Worm (Caenorhabditis elegans) whole organism, L1 larva: ENCODE results near the gene mlc-2.

Experiments
- C04F5.9 ChIP-seq: sonication (generic microtip); optimal IDR thresholded peaks from 2 replicates; lab custom pipeline; 2016; ENCODE audit warnings: missing genetic modification characterization, missing compliant biosample characterization
- C16A3.4 ChIP-seq: fragments of 150-350 bp; optimal IDR thresholded peaks from 2 replicates; lab custom pipeline; 2014; ENCODE audit warnings: missing biosample characterization, missing genetic modification characterization
- C34B4.2 ChIP-seq: sonication (generic microtip); optimal IDR thresholded peaks from 2 replicates; lab custom pipeline; 2017; ENCODE audit warnings: mild to moderate bottlenecking, missing genetic modification characterization, missing compliant biosample characterization
- aha-1 ChIP-seq: fragments of 150-350 bp; optimal IDR thresholded peaks from 2 replicates; lab custom pipeline; 2014; ENCODE audit warnings: missing biosample characterization, missing genetic modification characterization
- alr-1 ChIP-seq: fragments of 200-800 bp; sonication (Bioruptor generic); optimal IDR thresholded peaks from 2 replicates; lab custom pipeline; 2018; ENCODE audit warnings: borderline replicate concordance, mild to moderate bottlenecking, missing genetic modification characterization, missing compliant biosample characterization
- aly-2 ChIP-seq: fragments of 150-350 bp; optimal IDR thresholded peaks from 2 replicates; lab custom pipeline; 2014; ENCODE audit warnings: missing biosample characterization, missing genetic modification characterization
- ama-1 ChIP-seq: fragments of 150-350 bp; optimal IDR thresholded peaks from 2 replicates; lab custom pipeline; 2014
- blmp-1 ChIP-seq: fragments of 150-350 bp; optimal IDR thresholded peaks from 2 replicates; lab custom pipeline; 2014; ENCODE audit warnings: missing biosample characterization, missing genetic modification characterization
- ceh-63 ChIP-seq: fragments of 200-800 bp; sonication (Bioruptor generic); optimal IDR thresholded peaks from 2 replicates; lab custom pipeline; 2018; ENCODE audit warnings: mild to moderate bottlenecking, missing genetic modification characterization, missing compliant biosample characterization
- ceh-8 ChIP-seq: fragments of 200-800 bp; sonication (Bioruptor generic); optimal IDR thresholded peaks from 2 replicates; lab custom pipeline; 2018; ENCODE audit warnings: mild to moderate bottlenecking, missing genetic modification characterization, moderate library complexity, missing compliant biosample characterization
- ceh-90 ChIP-seq: sonication (generic microtip); optimal IDR thresholded peaks from 2 replicates; lab custom pipeline; 2016; ENCODE audit warnings: missing genetic modification characterization, missing compliant biosample characterization
- dsc-1 ChIP-seq: sonication (generic microtip); optimal IDR thresholded peaks from 2 replicates; lab custom pipeline; 2016; ENCODE audit warnings: mild to moderate bottlenecking, missing genetic modification characterization, missing compliant biosample characterization
- egl-13 ChIP-seq: sonication (generic microtip); optimal IDR thresholded peaks from 2 replicates; lab custom pipeline; 2016; ENCODE audit warnings: missing genotype, missing genetic modification reagents, missing genetic modification characterization, missing compliant biosample characterization
- elt-3 ChIP-seq, 6 experiments: fragments of 150-350 bp in 1 of 6; sonication (generic microtip); optimal IDR thresholded peaks; 2 replicates each; lab custom pipeline; 2017 to 2018; ENCODE audit warnings: missing biosample characterization in 6 of 6, missing genetic modification characterization in 6 of 6, inconsistent platforms in 1 of 6
- ets-5 ChIP-seq: fragments of 200-800 bp; sonication (Bioruptor generic); IDR thresholded peaks from 2 replicates; pipeline ENCODE4 v1.3.6; 2022; ENCODE audit warnings: missing genetic modification characterization, missing compliant biosample characterization
- fkh-10 ChIP-seq: sonication (generic microtip); optimal IDR thresholded peaks from 2 replicates; lab custom pipeline; 2017; ENCODE audit warnings: missing biosample characterization, missing genetic modification reagents, missing genetic modification characterization
- fos-1 ChIP-seq: fragments of 150-350 bp; optimal IDR thresholded peaks from 2 replicates; lab custom pipeline; 2014; ENCODE audit warnings: missing biosample characterization, missing genetic modification characterization
- grh-1 ChIP-seq: fragments of 200-800 bp; sonication (Bioruptor generic); IDR thresholded peaks from 2 replicates; pipeline ENCODE4 v1.3.6; 2022; ENCODE audit warnings: missing genetic modification reagents, missing genetic modification characterization, missing compliant biosample characterization
- irx-1 ChIP-seq: sonication (generic microtip); optimal IDR thresholded peaks from 2 replicates; lab custom pipeline; 2016; ENCODE audit warnings: missing genetic modification characterization, missing compliant biosample characterization
- lin-13 ChIP-seq: fragments of 150-350 bp; optimal IDR thresholded peaks from 2 replicates; lab custom pipeline; 2014; ENCODE audit warnings: missing biosample characterization, missing genetic modification reagents, missing genetic modification characterization
- lin-14 ChIP-seq: fragments of 200-800 bp; sonication (Bioruptor generic); optimal IDR thresholded peaks from 2 replicates; lab custom pipeline; 2018; ENCODE audit warnings: mild to moderate bottlenecking, missing genetic modification characterization, moderate library complexity, missing compliant biosample characterization
- lin-15B ChIP-seq: fragments of 150-350 bp; sonication (generic microtip); optimal IDR thresholded peaks from 3 replicates; lab custom pipeline; 2014; ENCODE audit warnings: missing biosample characterization, missing genetic modification characterization
- lin-35 ChIP-seq, 2 experiments: fragments of 150-350 bp; optimal IDR thresholded peaks; 2 replicates each; lab custom pipeline; 2014; ENCODE audit warnings: missing biosample characterization in 2 of 2, missing genetic modification characterization in 2 of 2, missing genetic modification reagents in 2 of 2
- lir-3 ChIP-seq: sonication (generic microtip); optimal IDR thresholded peaks from 2 replicates; lab custom pipeline; 2016; ENCODE audit warnings: mild to moderate bottlenecking, missing genetic modification characterization, moderate library complexity, missing compliant biosample characterization; ENCODE audit not compliant: poor library complexity
- lsy-2 ChIP-seq, 2 experiments: fragments of 150-350 bp; optimal IDR thresholded peaks; 2 replicates each; lab custom pipeline; 2014; ENCODE audit warnings: missing biosample characterization in 2 of 2, missing genetic modification characterization in 2 of 2
- mdl-1 ChIP-seq, 2 experiments: fragments of 150-350 bp; optimal IDR thresholded peaks; 2 replicates each; lab custom pipeline; 2014 to 2017; ENCODE audit warnings: missing biosample characterization in 2 of 2, missing genetic modification characterization in 2 of 2, inconsistent platforms in 1 of 2
- mef-2 ChIP-seq: fragments of 150-350 bp; optimal IDR thresholded peaks from 2 replicates; lab custom pipeline; 2014; ENCODE audit warnings: missing biosample characterization, missing genetic modification characterization
- nhr-11 ChIP-seq: fragments of 150-350 bp; optimal IDR thresholded peaks from 2 replicates; lab custom pipeline; 2014; ENCODE audit warnings: missing biosample characterization, missing genetic modification characterization
- nhr-12 ChIP-seq: sonication (generic microtip); optimal IDR thresholded peaks from 2 replicates; lab custom pipeline; 2017; ENCODE audit warnings: missing biosample characterization, missing genetic modification characterization
- nhr-19 ChIP-seq: fragments of 200-800 bp; sonication (Bioruptor generic); conservative IDR thresholded peaks from 2 replicates; pipeline ENCODE4 v1.3.6; 2022; ENCODE audit warnings: missing genetic modification characterization, missing compliant biosample characterization
- nhr-20 ChIP-seq: sonication (generic microtip); optimal IDR thresholded peaks from 2 replicates; lab custom pipeline; 2016; ENCODE audit warnings: mild to moderate bottlenecking, missing genetic modification characterization, missing compliant biosample characterization
- nhr-237 ChIP-seq: fragments of 150-350 bp; optimal IDR thresholded peaks from 2 replicates; lab custom pipeline; 2014; ENCODE audit warnings: missing biosample characterization, missing genetic modification characterization
- nhr-47 ChIP-seq: sonication (generic microtip); optimal IDR thresholded peaks from 2 replicates; lab custom pipeline; 2016; ENCODE audit warnings: mild to moderate bottlenecking, missing genetic modification characterization, moderate library complexity, missing compliant biosample characterization
- nhr-71 ChIP-seq: sonication (generic microtip); optimal IDR thresholded peaks from 2 replicates; lab custom pipeline; 2016; ENCODE audit warnings: mild to moderate bottlenecking, missing genetic modification characterization, moderate library complexity, missing compliant biosample characterization
- nhr-77 ChIP-seq: fragments of 150-350 bp; optimal IDR thresholded peaks from 2 replicates; lab custom pipeline; 2014; ENCODE audit warnings: missing biosample characterization, missing genetic modification characterization
- nhr-84 ChIP-seq: sonication (generic microtip); optimal IDR thresholded peaks from 2 replicates; lab custom pipeline; 2017; ENCODE audit warnings: missing biosample characterization, missing genetic modification characterization
- nhr-85 ChIP-seq: sonication (generic microtip); peaks from one replicate; lab custom pipeline; 2016; ENCODE audit warnings: missing genetic modification characterization, inconsistent platforms, missing compliant biosample characterization
- nhr-90 ChIP-seq: sonication (generic microtip); optimal IDR thresholded peaks from 2 replicates; lab custom pipeline; 2016; ENCODE audit warnings: mild to moderate bottlenecking, missing genetic modification characterization, missing compliant biosample characterization; ENCODE audit not compliant: poor library complexity
- pax-3 ChIP-seq: fragments of 200-800 bp; sonication (Bioruptor generic); optimal IDR thresholded peaks from 2 replicates; lab custom pipeline; 2018; ENCODE audit warnings: mild to moderate bottlenecking, missing genetic modification characterization, moderate library complexity, missing compliant biosample characterization
- rnt-1 ChIP-seq: sonication (generic microtip); optimal IDR thresholded peaks from 2 replicates; lab custom pipeline; 2016; ENCODE audit warnings: mild to moderate bottlenecking, missing genetic modification characterization, moderate library complexity, missing compliant biosample characterization
- skn-1 ChIP-seq: fragments of 150-350 bp; optimal IDR thresholded peaks from 2 replicates; lab custom pipeline; 2014; ENCODE audit warnings: missing biosample characterization, missing genetic modification characterization
- snu-23 ChIP-seq: sonication (generic microtip); optimal IDR thresholded peaks from 2 replicates; lab custom pipeline; 2016; ENCODE audit warnings: missing genetic modification characterization, missing compliant biosample characterization
- sox-4 ChIP-seq: sonication (generic microtip); optimal IDR thresholded peaks from 2 replicates; lab custom pipeline; 2016; ENCODE audit warnings: missing genetic modification characterization, missing compliant biosample characterization
- sup-37 ChIP-seq: fragments of 200-800 bp; sonication (Bioruptor generic); optimal IDR thresholded peaks from 2 replicates; lab custom pipeline; 2018; ENCODE audit warnings: mild to moderate bottlenecking, missing genetic modification characterization, missing compliant biosample characterization
- tbx-2 ChIP-seq: sonication (generic microtip); optimal IDR thresholded peaks from 2 replicates; lab custom pipeline; 2016; ENCODE audit warnings: missing genetic modification characterization, missing compliant biosample characterization
- unc-30 ChIP-seq: sonication (generic microtip); optimal IDR thresholded peaks from 2 replicates; lab custom pipeline; 2017; ENCODE audit warnings: missing biosample characterization, missing genetic modification characterization
- unc-62 ChIP-seq: fragments of 150-350 bp; optimal IDR thresholded peaks from 2 replicates; lab custom pipeline; 2014; ENCODE audit warnings: missing biosample characterization, missing genetic modification reagents, missing genetic modification characterization
- unc-98 ChIP-seq: fragments of 200-800 bp; sonication (Bioruptor generic); IDR thresholded peaks from 2 replicates; pipeline ENCODE4 v1.3.6; 2022; ENCODE audit warnings: missing genetic modification characterization, missing compliant biosample characterization
- vab-15 ChIP-seq: sonication (generic microtip); optimal IDR thresholded peaks from 2 replicates; lab custom pipeline; 2017; ENCODE audit warnings: missing genotype, mild to moderate bottlenecking, missing genetic modification characterization, missing compliant biosample characterization
- xbp-1 ChIP-seq: sonication (generic microtip); optimal IDR thresholded peaks from 2 replicates; lab custom pipeline; 2016; ENCODE audit warnings: missing genetic modification characterization, missing compliant biosample characterization
- zag-1 ChIP-seq: fragments of 150-350 bp; optimal IDR thresholded peaks from 2 replicates; lab custom pipeline; 2014; ENCODE audit warnings: missing biosample characterization, missing genetic modification characterization
- ztf-11 ChIP-seq, 2 experiments: sonication (generic microtip); optimal IDR thresholded peaks; 2 replicates each; lab custom pipeline; 2016 to 2017; ENCODE audit warnings: missing genetic modification characterization in 2 of 2, missing biosample characterization in 1 of 2, missing compliant biosample characterization in 1 of 2
- ztf-4 ChIP-seq: fragments of 150-350 bp; optimal IDR thresholded peaks from 2 replicates; lab custom pipeline; 2014; ENCODE audit warnings: missing biosample characterization, missing genetic modification characterization

The mlc-2 gene

ce11 chrX:17426712-17427111 lies 29.7 kb downstream of the mlc-2 start:
- TF ChIP-seq tbx-2 (no peak), lin-15B (tag; lab: Kevin White, UChicago) (no peak), unc-62 (no peak), ztf-4 (tag; lab: Kevin White, UChicago) (no peak), mdl-1 (tag; optimal IDR thresholded peaks at IDR 0.05; lab: Kevin White, UChicago) (no peak), nhr-85 (peak; percentile 94), ama-1 (lab: Kevin White, UChicago) (no peak), alr-1 (tag; lab: Kevin White, UChicago) (no peak), dsc-1 (tag; lab: Kevin White, UChicago) (no peak), nhr-90 (tag; lab: Kevin White, UChicago) (peak; percentile 14), mef-2 (tag; lab: Kevin White, UChicago) (no peak), sup-37 (GFP tag; lab: Kevin White, UChicago) (no peak), lin-13 (GFP tag; lab: Kevin White, UChicago) (no peak), C34B4.2 (tag; lab: Kevin White, UChicago) (no peak), lin-14 (peak; percentile 22), aly-2 (tag; lab: Kevin White, UChicago) (no peak), fos-1 (no peak), elt-3 (tag; optimal IDR thresholded peaks at IDR 0.05; lab: Kevin White, UChicago) (peak in 1 of 6 experiments; percentile 11), nhr-237 (tag; lab: Kevin White, UChicago) (no peak), nhr-12 (no peak), lin-35 (GFP tag; optimal IDR thresholded peaks at IDR 0.05; lab: Kevin White, UChicago) (peak in 1 of 2 experiments; percentile 22), aha-1 (tag; lab: Kevin White, UChicago) (no peak), nhr-47 (tag; lab: Kevin White, UChicago) (no peak), ceh-8 (GFP tag; lab: Kevin White, UChicago) (no peak), nhr-77 (tag; lab: Kevin White, UChicago) (no peak), fkh-10 (GFP tag; lab: Kevin White, UChicago) (no peak), nhr-11 (tag; lab: Kevin White, UChicago) (no peak), lir-3 (tag; lab: Kevin White, UChicago) (no peak), egl-13 (tag; lab: Kevin White, UChicago) (no peak), grh-1 (GFP tag; lab: Robert Waterston, UW) (peak; percentile 63), xbp-1 (tag; lab: Kevin White, UChicago) (no peak), skn-1 (tag; lab: Kevin White, UChicago) (no peak), nhr-19 (GFP tag; lab: Robert Waterston, UW) (peak; percentile 9; the same call in 1 of the 2 replicates), blmp-1 (tag; lab: Kevin White, UChicago) (no peak), ceh-90 (tag; lab: Kevin White, UChicago) (no peak), snu-23 (GFP tag; lab: Kevin White, UChicago) (peak; percentile 18), nhr-20 (tag; lab: Kevin White, UChicago) (peak; percentile 80), ets-5 (no peak), rnt-1 (tag; lab: Kevin White, UChicago) (no peak), ztf-11 (tag; optimal IDR thresholded peaks at IDR 0.05; lab: Kevin White, UChicago) (no peak), lsy-2 (tag; optimal IDR thresholded peaks at IDR 0.05; lab: Kevin White, UChicago) (peak in 1 of 2 experiments; percentile 44), nhr-84 (no peak), unc-98 (GFP tag; lab: Robert Waterston, UW) (no peak), zag-1 (no peak), pax-3 (tag; lab: Kevin White, UChicago) (no peak), ceh-63 (GFP tag; lab: Kevin White, UChicago) (no peak), irx-1 (tag; lab: Kevin White, UChicago) (no peak), vab-15 (no peak), C16A3.4 (tag; lab: Kevin White, UChicago) (no peak), sox-4 (tag; lab: Kevin White, UChicago) (no peak), C04F5.9 (tag; lab: Kevin White, UChicago) (no peak), unc-30 (tag; lab: Kevin White, UChicago) (no peak), nhr-71 (tag; lab: Kevin White, UChicago) (peak; percentile 50)
